Fruit fly (Drosophila melanogaster): ENCODE data around the gene 7B2.

Gene 7B2

DNA sequence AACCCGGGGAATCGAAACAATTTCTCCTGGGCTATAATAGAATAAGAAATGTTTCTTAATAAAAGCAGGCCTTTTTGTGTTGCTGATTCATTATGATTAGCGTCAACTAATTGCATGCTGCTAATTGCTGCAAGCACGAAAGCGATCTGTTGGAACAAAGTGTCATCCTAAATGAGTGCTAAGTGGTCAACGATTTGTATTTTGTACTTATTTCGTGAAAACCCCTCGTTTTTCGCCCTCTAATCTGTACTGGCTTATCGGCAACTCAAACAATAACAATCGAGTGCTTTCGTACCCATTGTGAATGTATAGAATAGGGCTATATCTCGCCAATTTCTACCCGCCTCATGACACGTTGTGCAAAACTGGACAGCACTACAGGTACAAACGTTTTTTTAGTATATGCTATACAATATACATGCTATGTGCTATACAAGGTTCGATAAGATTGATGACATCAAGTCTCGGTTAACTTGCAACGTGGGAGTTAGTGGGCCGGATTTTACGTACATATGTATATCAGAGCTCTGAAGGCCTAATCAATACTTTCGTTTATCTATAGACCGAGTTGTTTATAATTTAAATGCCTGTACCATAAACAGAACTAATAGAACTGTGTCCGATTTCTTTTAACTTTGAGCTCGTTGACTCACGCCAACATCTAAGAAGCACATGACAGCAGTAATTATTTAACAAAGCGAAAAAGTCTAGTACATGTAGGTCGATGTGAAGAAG is 11.9 kb upstream of the 7B2 start:
- TF ChIP-seq rn (GFP tag; IDR thresholded peaks at IDR 0.05) = no peak
- TF ChIP-seq CG4496 (GFP tag; IDR thresholded peaks at IDR 0.05) = 0 out of 3 replicates have a peak, but pooled peaks have one; percentile 12

DNA sequence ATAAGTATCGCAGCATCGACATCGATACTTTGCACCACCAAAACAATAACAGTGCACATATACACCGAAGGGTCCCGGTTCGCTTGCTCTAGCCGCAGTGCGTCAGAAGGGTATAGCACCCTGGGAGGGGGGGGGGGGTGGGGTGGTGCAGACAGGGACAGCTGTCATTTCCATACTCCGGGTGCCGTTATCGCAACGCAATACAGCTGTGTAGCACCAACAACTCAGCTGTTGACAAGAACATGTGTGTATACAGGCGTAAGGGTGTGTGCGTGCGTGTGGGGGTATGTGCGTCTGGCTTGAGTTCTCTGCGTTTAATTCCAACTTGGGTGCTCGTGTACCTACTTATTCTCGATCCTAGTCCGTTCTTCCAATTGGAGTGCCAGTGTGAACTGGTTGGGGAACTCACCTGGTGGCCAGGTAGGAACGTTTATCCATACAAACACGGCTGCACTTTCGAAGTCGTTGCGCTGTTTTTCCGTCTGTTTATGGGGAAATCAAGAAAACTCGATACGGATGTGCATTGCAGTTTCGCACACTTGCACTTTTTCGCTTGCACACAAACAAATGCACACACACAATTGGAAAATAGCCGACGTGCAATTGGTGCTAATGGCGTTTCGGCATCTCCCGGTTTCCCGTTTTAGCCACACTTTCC is 8.9 kb upstream of the 7B2 start:
- no peak for TF ChIP-seq Pif1A (GFP tag; optimal IDR thresholded peaks at IDR 0.05)
- TF ChIP-seq CG32121 (GFP tag; IDR thresholded peaks at IDR 0.05) = no peak
- peak; percentile 86 for TF ChIP-seq EcR (GFP tag; optimal IDR thresholded peaks at IDR 0.05)
- peak; percentile 50; the same call in 1 of the 2 replicates for TF ChIP-seq CG12605 (GFP tag; IDR thresholded peaks at IDR 0.05)
- TF ChIP-seq CG10348 (GFP tag; IDR thresholded peaks at IDR 0.05) = no peak
- TF ChIP-seq CG34367 (tag; optimal IDR thresholded peaks at IDR 0.05) = no peak
- 0 out of 3 replicates have a peak, but pooled peaks have one; percentile 19 for TF ChIP-seq CG4496 (GFP tag; IDR thresholded peaks at IDR 0.05)
- TF ChIP-seq D1 (tag; optimal IDR thresholded peaks at IDR 0.05) = no peak
- TF ChIP-seq gl (tag; optimal IDR thresholded peaks at IDR 0.05) = peak; percentile 31
- TF ChIP-seq CG13204 (GFP tag; optimal IDR thresholded peaks at IDR 0.05) = peak; percentile 73

DNA sequence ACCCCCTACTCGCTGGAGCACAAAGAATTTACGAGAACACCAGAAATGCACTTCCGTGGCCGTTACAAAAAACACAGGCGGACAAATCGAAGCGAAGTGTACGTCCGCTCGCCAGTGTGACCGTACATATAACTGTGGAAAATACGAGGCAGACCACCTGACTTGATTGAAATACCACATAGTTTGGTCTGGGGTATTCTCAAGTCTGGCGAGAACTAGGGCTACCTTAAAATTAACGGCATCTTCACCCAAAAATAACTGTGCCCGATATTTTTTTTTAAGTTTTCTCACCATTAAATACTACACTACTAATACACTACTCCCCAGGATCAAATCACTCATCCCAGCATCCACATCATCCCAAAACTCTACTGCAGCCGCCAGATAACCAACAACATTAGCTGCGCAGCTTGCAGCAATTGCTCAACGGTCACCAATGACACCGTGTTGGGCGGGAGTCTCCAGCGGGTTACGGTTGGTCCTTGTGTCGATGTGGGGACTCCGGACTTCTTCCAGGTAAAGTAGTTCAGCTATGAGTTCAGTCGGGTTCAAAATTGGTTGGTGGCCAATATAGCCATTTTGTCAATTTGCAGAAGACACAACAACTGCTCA is 8.3 kb upstream of the 7B2 start, which contains the start of gene Cerk:
Cerk (minus strand) TSS at position 137 of the 612 bp plus-strand sequence.
- peak; percentile 11; the same call in 1 of the 2 replicates for TF ChIP-seq Ets98B (GFP tag; IDR thresholded peaks at IDR 0.05)
- peak; percentile 11 for TF ChIP-seq CG8159 (tag; optimal IDR thresholded peaks at IDR 0.05)
- peak; percentile 65 for TF ChIP-seq CG4496 (GFP tag; IDR thresholded peaks at IDR 0.05)
- no peak for TF ChIP-seq EcR (GFP tag; optimal IDR thresholded peaks at IDR 0.05)
- no peak for TF ChIP-seq CG17806 (tag; optimal IDR thresholded peaks at IDR 0.05)
- TF ChIP-seq Snoo (tag; optimal IDR thresholded peaks at IDR 0.05) = no peak
- no peak for TF ChIP-seq CG15710 (tag; optimal IDR thresholded peaks at IDR 0.05)
- no peak for TF ChIP-seq CG12605 (GFP tag; IDR thresholded peaks at IDR 0.05)
- no peak for TF ChIP-seq Pif1A (GFP tag; optimal IDR thresholded peaks at IDR 0.05)
- no peak for TF ChIP-seq CG10348 (GFP tag; IDR thresholded peaks at IDR 0.05)
- TF ChIP-seq CG32121 (GFP tag; IDR thresholded peaks at IDR 0.05) = no peak; the same call in 1 of the 2 replicates
- TF ChIP-seq D1 (tag; optimal IDR thresholded peaks at IDR 0.05) = no peak
- no peak for TF ChIP-seq CG9948 (tag; optimal IDR thresholded peaks at IDR 0.05)
- no peak for TF ChIP-seq rn (GFP tag; IDR thresholded peaks at IDR 0.05)
- no peak for TF ChIP-seq gl (tag; optimal IDR thresholded peaks at IDR 0.05)
- TF ChIP-seq CG13204 (GFP tag; optimal IDR thresholded peaks at IDR 0.05) = no peak
- TF ChIP-seq fd96Ca (GFP tag; IDR thresholded peaks at IDR 0.05) = peak; percentile 32; the same call in 1 of the 3 replicates

DNA sequence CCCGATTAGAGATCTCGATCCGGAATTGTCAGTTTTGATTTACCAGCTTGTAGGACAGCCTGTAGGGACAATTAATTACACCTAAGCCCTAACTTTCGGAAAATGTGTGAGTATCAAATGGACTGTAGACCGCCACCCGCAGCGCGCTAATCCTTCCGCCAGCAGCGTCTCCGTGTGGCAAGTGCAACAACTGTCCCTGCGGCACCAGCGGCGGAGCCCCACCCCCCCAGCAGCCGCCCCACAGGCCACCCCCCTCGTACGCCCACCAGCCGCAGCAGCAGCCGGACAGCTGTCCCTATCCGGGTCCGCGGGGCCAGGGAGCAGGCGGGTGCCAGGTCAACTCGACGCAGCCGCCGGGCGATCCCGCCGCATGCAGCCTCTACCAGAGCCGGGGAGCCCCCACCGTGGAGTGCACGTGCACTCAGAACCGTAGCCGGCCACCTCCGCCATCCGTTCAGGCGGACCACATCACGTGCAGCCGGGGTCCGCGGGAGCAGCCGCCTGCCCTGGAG is 7.0 kb upstream of the 7B2 start, which contains the start of the genes CG31542 and CG34277:
CG31542 (plus strand) TSS at position 51 of the 512 bp plus-strand sequence.
CG34277 (plus strand) TSS at position 51 of the 512 bp plus-strand sequence.
- no peak for TF ChIP-seq Pif1A (GFP tag; optimal IDR thresholded peaks at IDR 0.05)
- TF ChIP-seq CG9948 (tag; optimal IDR thresholded peaks at IDR 0.05) = no peak
- TF ChIP-seq Snoo (tag; optimal IDR thresholded peaks at IDR 0.05) = no peak
- TF ChIP-seq EcR (GFP tag; optimal IDR thresholded peaks at IDR 0.05) = no peak
- TF ChIP-seq CG4496 (GFP tag; IDR thresholded peaks at IDR 0.05) = no peak
- TF ChIP-seq CG17806 (tag; optimal IDR thresholded peaks at IDR 0.05) = no peak

DNA sequence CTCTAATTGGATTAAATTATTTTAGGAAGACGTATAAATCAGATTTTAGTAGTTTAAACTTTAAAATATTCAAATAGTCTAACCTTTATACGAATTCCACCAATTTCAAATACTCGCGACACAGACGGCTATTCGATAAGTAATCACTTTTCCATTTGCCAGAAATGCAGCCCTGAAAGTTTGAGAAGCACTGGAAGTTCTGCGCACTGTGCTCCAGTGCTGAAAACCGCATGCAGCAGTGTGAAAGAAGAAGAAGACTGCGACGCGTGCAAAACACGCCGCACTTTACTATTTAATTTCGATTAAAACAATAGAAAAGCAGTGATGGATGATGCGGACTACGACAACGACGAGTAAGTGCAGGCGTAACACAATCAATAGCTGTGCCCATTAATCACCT is 5.0 kb upstream of the 7B2 start, which contains the start of gene Polr2F:
Polr2F (plus strand) TSS at position 233 of the 400 bp plus-strand sequence.
- TF ChIP-seq CG32121 (GFP tag; IDR thresholded peaks at IDR 0.05) (peak; percentile 45; the same call in 1 of the 2 replicates), CG8301 (tag; optimal IDR thresholded peaks at IDR 0.05) (no peak), CG14655 (GFP tag; optimal IDR thresholded peaks at IDR 0.05) (no peak), CG34367 (tag; optimal IDR thresholded peaks at IDR 0.05) (peak; percentile 1), rn (GFP tag; IDR thresholded peaks at IDR 0.05) (peak; percentile 33; the same call in 1 of the 2 replicates), CG10348 (GFP tag; IDR thresholded peaks at IDR 0.05) (0 out of 2 replicates have a peak, but pooled peaks have one; percentile 10), CG9948 (tag; optimal IDR thresholded peaks at IDR 0.05) (peak; percentile 17), CG13204 (GFP tag; optimal IDR thresholded peaks at IDR 0.05) (no peak), Ets98B (GFP tag; IDR thresholded peaks at IDR 0.05) (peak; percentile 66), Pif1A (GFP tag; optimal IDR thresholded peaks at IDR 0.05) (no peak), CG15710 (tag; optimal IDR thresholded peaks at IDR 0.05) (peak; percentile 54), Snoo (tag; optimal IDR thresholded peaks at IDR 0.05) (peak; percentile 60), CG17806 (tag; optimal IDR thresholded peaks at IDR 0.05) (peak; percentile 40), CG8159 (tag; optimal IDR thresholded peaks at IDR 0.05) (no peak), fd96Ca (GFP tag; IDR thresholded peaks at IDR 0.05) (peak; percentile 36; the same call in 1 of the 3 replicates), CG4496 (GFP tag; IDR thresholded peaks at IDR 0.05) (peak; percentile 81), Pif1B (GFP tag; optimal IDR thresholded peaks at IDR 0.05) (no peak), EcR (GFP tag; optimal IDR thresholded peaks at IDR 0.05) (no peak), gl (tag; optimal IDR thresholded peaks at IDR 0.05) (no peak), CG12605 (GFP tag; IDR thresholded peaks at IDR 0.05) (no peak), D1 (tag; optimal IDR thresholded peaks at IDR 0.05) (no peak)

All from whole organism, pupa.